Worm (Caenorhabditis elegans) whole organism, L4 larva: ENCODE data around the gene C30B5.6.

ENCODE experiments used
- F10B5.3 ChIP-seq: sonication (generic microtip); optimal IDR thresholded peaks from 2 replicates; lab custom pipeline; 2016; ENCODE audit warnings: mild to moderate bottlenecking, missing genetic modification characterization, missing compliant biosample characterization
- F26F4.8 ChIP-seq: fragments of 200-800 bp; sonication (Bioruptor generic); conservative IDR thresholded peaks from 2 replicates; pipeline ENCODE4 v1.3.6; 2022; ENCODE audit warnings: missing genetic modification characterization, missing compliant biosample characterization
- F49E8.2 ChIP-seq: sonication (generic microtip); optimal IDR thresholded peaks from 2 replicates; lab custom pipeline; 2016; ENCODE audit warnings: missing compliant biosample characterization, mild to moderate bottlenecking, missing genetic modification characterization, borderline replicate concordance
- T26A8.4 ChIP-seq: fragments of 200-800 bp; sonication (Bioruptor generic); IDR thresholded peaks from 2 replicates; pipeline ENCODE4 v1.3.6; 2022; ENCODE audit warnings: missing genetic modification characterization, missing compliant biosample characterization
- Y105C5A.15 ChIP-seq: fragments of 200-800 bp; sonication (Bioruptor generic); IDR thresholded peaks from 2 replicates; pipeline ENCODE4 v1.3.6; 2022; ENCODE audit warnings: missing genetic modification characterization, missing compliant biosample characterization
- Y48G9A.11 ChIP-seq: fragments of 200-800 bp; sonication (Bioruptor generic); IDR thresholded peaks from 2 replicates; pipeline ENCODE4 v1.3.6; 2022; ENCODE audit warnings: missing genetic modification reagents, missing genetic modification characterization, missing compliant biosample characterization
- aha-1 ChIP-seq: fragments of 150-350 bp; peaks from one replicate; lab custom pipeline; 2014; ENCODE audit warnings: missing biosample characterization, missing genetic modification characterization
- ceh-32 ChIP-seq: sonication (generic microtip); optimal IDR thresholded peaks from 2 replicates; lab custom pipeline; 2016; ENCODE audit warnings: mild to moderate bottlenecking, missing genetic modification characterization, missing compliant biosample characterization; ENCODE audit not compliant: poor library complexity
- ces-1 ChIP-seq: fragments of 150-350 bp; sonication (generic microtip); optimal IDR thresholded peaks from 4 replicates; lab custom pipeline; 2014; ENCODE audit warnings: missing biosample characterization, missing genetic modification reagents, missing genetic modification characterization
- daf-16 ChIP-seq, 3 experiments: sonication (generic microtip); optimal IDR thresholded peaks; 2 replicates each; lab custom pipeline; 2016 to 2017; ENCODE audit warnings: missing genetic modification characterization in 3 of 3, missing genetic modification reagents in 3 of 3, mild to moderate bottlenecking in 2 of 3, missing compliant biosample characterization in 2 of 3, missing biosample characterization in 1 of 3, moderate library complexity in 1 of 3
- dmd-6 ChIP-seq: fragments of 200-800 bp; sonication (Bioruptor generic); IDR thresholded peaks from 2 replicates; pipeline ENCODE4 v1.3.6; 2022; ENCODE audit warnings: missing genetic modification reagents, missing genetic modification characterization, missing compliant biosample characterization
- dve-1 ChIP-seq: sonication (generic microtip); optimal IDR thresholded peaks from 2 replicates; lab custom pipeline; 2017; ENCODE audit warnings: antibody characterized with exemption, mild to moderate bottlenecking, missing genetic modification characterization, missing compliant biosample characterization; ENCODE audit not compliant: insufficient read depth
- fkh-10 ChIP-seq: fragments of 150-350 bp; optimal IDR thresholded peaks from 2 replicates; lab custom pipeline; 2014; ENCODE audit warnings: missing biosample characterization, missing genetic modification reagents, missing genetic modification characterization
- gei-8 ChIP-seq: fragments of 200-800 bp; sonication (Bioruptor generic); optimal IDR thresholded peaks from 2 replicates; lab custom pipeline; 2018; ENCODE audit warnings: mild to moderate bottlenecking, missing genetic modification characterization, missing compliant biosample characterization
- hlh-11 ChIP-seq: fragments of 200-800 bp; sonication (Bioruptor generic); optimal IDR thresholded peaks from 2 replicates; lab custom pipeline; 2018; ENCODE audit warnings: mild to moderate bottlenecking, missing genetic modification characterization, missing compliant biosample characterization
- hlh-30 ChIP-seq: sonication (generic microtip); optimal IDR thresholded peaks from 2 replicates; lab custom pipeline; 2017; ENCODE audit warnings: antibody characterized with exemption, mild to moderate bottlenecking, missing genetic modification characterization, missing compliant biosample characterization; ENCODE audit not compliant: insufficient read depth
- hmg-1.1 ChIP-seq: fragments of 200-800 bp; sonication (Bioruptor generic); IDR thresholded peaks from 2 replicates; pipeline ENCODE4 v1.3.6; 2022; ENCODE audit warnings: missing genetic modification reagents, missing genetic modification characterization, missing compliant biosample characterization
- lin-1 ChIP-seq: fragments of 200-800 bp; sonication (Bioruptor generic); IDR thresholded peaks from 2 replicates; pipeline ENCODE4 v1.3.6; 2022; ENCODE audit warnings: missing genetic modification reagents, missing genetic modification characterization, missing compliant biosample characterization
- lin-15B ChIP-seq: fragments of 150-350 bp; sonication (generic microtip); optimal IDR thresholded peaks from 3 replicates; lab custom pipeline; 2014; ENCODE audit warnings: missing biosample characterization, missing genetic modification characterization
- lin-29 ChIP-seq: fragments of 200-800 bp; sonication (Bioruptor generic); IDR thresholded peaks from 2 replicates; pipeline ENCODE4 v1.3.6; 2022; ENCODE audit warnings: missing genetic modification reagents, missing genetic modification characterization, missing compliant biosample characterization
- madf-9 ChIP-seq: fragments of 200-800 bp; sonication (Bioruptor generic); conservative IDR thresholded peaks from 2 replicates; pipeline ENCODE4 v1.3.6; 2022; ENCODE audit warnings: missing genetic modification reagents, missing genetic modification characterization, missing compliant biosample characterization
- mdl-1 ChIP-seq, 2 experiments: fragments of 150-350 bp in 1 of 2; sonication (generic microtip) in 1 of 2; optimal IDR thresholded peaks; 2 replicates each; lab custom pipeline; 2014 to 2017; ENCODE audit warnings: missing biosample characterization in 2 of 2, missing genetic modification characterization in 2 of 2
- mep-1 ChIP-seq: fragments of 150-350 bp; sonication (generic microtip); optimal IDR thresholded peaks from 3 replicates; lab custom pipeline; 2014; ENCODE audit warnings: missing biosample characterization, missing genetic modification characterization
- mes-2 ChIP-seq: sonication (generic microtip); optimal IDR thresholded peaks from 2 replicates; lab custom pipeline; 2016; ENCODE audit warnings: missing genotype, mild to moderate bottlenecking, missing genetic modification characterization, missing compliant biosample characterization; ENCODE audit not compliant: poor library complexity, severe bottlenecking
- nhr-237 ChIP-seq: sonication (generic microtip); optimal IDR thresholded peaks from 2 replicates; lab custom pipeline; 2017; ENCODE audit warnings: missing biosample characterization, missing genetic modification characterization
- nhr-28 ChIP-seq: fragments of 150-350 bp; optimal IDR thresholded peaks from 2 replicates; lab custom pipeline; 2014; ENCODE audit warnings: missing biosample characterization, missing genetic modification characterization
- nhr-48 ChIP-seq: sonication (generic microtip); optimal IDR thresholded peaks from 2 replicates; lab custom pipeline; 2016; ENCODE audit warnings: mild to moderate bottlenecking, missing genetic modification characterization, missing compliant biosample characterization
- nhr-6 ChIP-seq: fragments of 150-350 bp; optimal IDR thresholded peaks from 2 replicates; lab custom pipeline; 2014; ENCODE audit warnings: missing biosample characterization, missing genetic modification characterization
- unc-62 ChIP-seq, 3 experiments: fragments of 150-350 bp in 1 of 3; sonication (generic microtip); optimal IDR thresholded peaks in 2 of 3; peaks in 1 of 3; 1 replicate in 1 of 3; 2 replicates in 2 of 3; lab custom pipeline; 2014 to 2017; ENCODE audit warnings: missing biosample characterization in 3 of 3, missing genetic modification characterization in 3 of 3, missing genetic modification reagents in 3 of 3, missing genotype in 1 of 3
- ztf-11 ChIP-seq: fragments of 150-350 bp; optimal IDR thresholded peaks from 2 replicates; lab custom pipeline; 2014; ENCODE audit warnings: missing biosample characterization, missing genetic modification characterization

The C30B5.6 gene

DNA sequence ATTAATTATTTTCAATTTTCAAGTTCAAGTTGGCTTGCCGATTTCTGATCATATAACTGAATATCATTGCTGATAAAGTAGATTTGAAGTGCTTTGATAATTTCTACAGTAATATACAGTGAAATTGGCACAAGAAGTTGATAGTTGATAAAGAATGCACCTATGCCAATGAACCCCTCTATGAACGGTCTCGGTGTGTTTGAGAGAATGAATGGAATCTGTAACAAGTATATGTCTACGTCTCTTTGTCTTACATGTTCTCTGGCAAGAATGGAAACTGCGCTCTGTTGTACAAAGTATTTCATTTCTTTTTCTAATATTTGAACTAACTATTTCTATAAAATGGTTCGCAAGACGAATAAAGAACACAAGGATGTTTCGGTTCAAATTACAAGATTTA lies 19.3 kb upstream of the C30B5.6 start, which contains the start of gene T24H7.8:
T24H7.8 (plus strand) TSS at position 301 of the 400 bp plus-strand sequence.
- no peak for TF ChIP-seq T26A8.4
- TF ChIP-seq, all 104 proteins: peak for 0

DNA sequence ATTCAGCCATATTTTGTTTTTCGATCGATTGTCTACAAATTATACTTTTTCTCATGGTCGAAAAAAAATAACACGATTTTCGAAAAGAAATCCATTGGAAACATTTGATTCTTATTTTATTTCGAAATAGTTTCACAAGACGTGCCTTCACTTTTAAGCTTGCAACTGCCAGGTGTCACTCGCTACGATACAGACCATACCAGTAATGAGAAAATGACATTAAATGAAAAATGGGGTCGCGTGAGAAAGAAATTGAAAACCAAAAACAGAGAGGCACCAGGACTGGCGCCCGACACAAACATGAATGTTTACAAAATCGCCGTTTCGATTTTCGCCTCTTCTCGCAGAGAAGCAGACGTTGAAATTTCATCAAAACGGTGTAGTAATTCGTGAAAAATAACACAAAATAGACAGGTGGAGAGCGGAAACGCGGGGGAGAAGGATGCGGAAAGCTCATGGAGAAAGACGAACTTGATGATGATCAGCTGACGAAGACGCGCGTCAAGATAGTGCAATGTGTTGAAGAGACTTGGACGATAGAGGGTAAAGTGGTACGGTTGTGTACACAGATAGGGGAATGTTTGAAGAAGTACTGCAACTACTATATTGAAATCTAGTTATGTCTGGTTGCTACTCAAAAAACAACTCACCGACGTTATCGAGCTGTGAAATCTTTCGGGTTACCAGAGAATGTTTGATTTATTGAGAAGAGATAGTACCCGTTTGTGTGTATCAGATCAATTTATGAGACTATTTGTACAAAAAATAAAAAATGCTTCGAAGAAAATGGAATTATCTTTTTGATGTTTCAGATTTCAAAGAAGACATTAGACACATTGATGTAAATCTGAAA lies 13.9 kb upstream of the C30B5.6 start:
- TF ChIP-seq hlh-11 (peak; percentile 59), Y48G9A.11 (GFP tag; lab: Robert Waterston, UW) (no peak), daf-16 (GFP tag; optimal IDR thresholded peaks at IDR 0.05; lab: Kevin White, UChicago) (peak in 1 of 2 experiments; percentile 44), daf-16 (tag; optimal IDR thresholded peaks at IDR 0.05; lab: Kevin White, UChicago) (peak; percentile 65), ztf-11 (tag; lab: Kevin White, UChicago) (no peak), gei-8 (GFP tag; lab: Kevin White, UChicago) (no peak), mdl-1 (tag; optimal IDR thresholded peaks at IDR 0.05; lab: Kevin White, UChicago) (peak in 1 of 2 experiments; percentile 27), F49E8.2 (tag; lab: Kevin White, UChicago) (no peak), madf-9 (GFP tag; lab: Robert Waterston, UW) (peak; percentile 49; the same call in 1 of the 2 replicates), hlh-30 (peak; percentile 49), F10B5.3 (tag; lab: Kevin White, UChicago) (no peak), unc-62 (GFP tag; optimal IDR thresholded peaks at IDR 0.05 in 1 of 2; lab: Kevin White, UChicago) (peak in 1 of 2 experiments; percentile 60), unc-62 (tag; optimal IDR thresholded peaks at IDR 0.05; lab: Kevin White, UChicago) (no peak), hmg-1.1 (GFP tag; lab: Robert Waterston, UW) (peak; percentile 32; the same call in 1 of the 2 replicates), nhr-6 (peak; percentile 49)
- TF ChIP-seq, all 104 proteins: peak for 8

DNA sequence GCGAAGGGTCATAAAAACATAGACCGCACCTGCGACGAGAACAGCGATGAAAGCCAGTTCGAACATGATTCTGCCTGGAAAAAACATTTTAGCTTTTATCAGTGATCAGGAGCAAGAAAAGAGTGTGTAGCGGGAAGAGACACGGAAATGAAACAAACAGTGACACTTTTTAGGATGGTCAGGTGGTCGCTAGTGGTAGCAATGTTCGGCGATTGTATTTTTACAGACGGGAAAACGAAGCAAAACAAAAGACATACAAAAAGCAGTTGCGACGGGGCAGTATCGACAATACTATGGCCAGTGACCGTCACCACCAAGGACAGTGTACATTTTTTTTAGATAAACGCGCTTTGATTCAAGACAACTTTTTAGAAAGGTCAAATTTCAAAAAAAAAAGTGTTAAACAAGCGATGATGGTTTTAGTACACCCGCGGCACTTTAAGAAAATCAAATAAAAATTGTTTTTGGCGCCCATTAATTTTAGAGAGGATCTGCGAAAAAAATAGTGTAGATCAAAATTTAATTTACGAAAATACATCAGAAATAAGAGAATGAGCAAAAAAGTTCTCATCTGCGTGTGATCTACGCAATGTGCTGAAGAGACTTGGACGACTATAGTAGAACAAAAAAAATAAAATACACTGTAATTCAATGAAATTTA lies 13.1 kb upstream of the C30B5.6 start, which contains the start of gene T24H7.9:
T24H7.9 (minus strand) TSS at position 74 of the 661 bp plus-strand sequence.
- TF ChIP-seq mep-1 (peak; percentile 8), ceh-32 (no peak), nhr-28 (peak; percentile 31), T26A8.4 (no peak), hlh-11 (peak; percentile 68), aha-1 (tag; lab: Kevin White, UChicago) (peak; percentile 68), dmd-6 (GFP tag; lab: Robert Waterston, UW) (peak; percentile 37; the same call in 1 of the 2 replicates), hlh-30 (peak; percentile 66), lin-15B (tag; lab: Kevin White, UChicago) (no peak), F26F4.8 (GFP tag; lab: Robert Waterston, UW) (no peak), lin-1 (GFP tag; lab: Robert Waterston, UW) (0 out of 2 replicates have a peak, but pooled peaks have one; percentile 41), unc-62 (GFP tag; optimal IDR thresholded peaks at IDR 0.05 in 1 of 2; lab: Kevin White, UChicago) (no peak), unc-62 (tag; optimal IDR thresholded peaks at IDR 0.05; lab: Kevin White, UChicago) (no peak), dve-1 (tag; lab: Kevin White, UChicago) (peak; percentile 61), daf-16 (GFP tag; optimal IDR thresholded peaks at IDR 0.05; lab: Kevin White, UChicago) (no peak), daf-16 (tag; optimal IDR thresholded peaks at IDR 0.05; lab: Kevin White, UChicago) (peak; percentile 60), mes-2 (peak; percentile 23), Y105C5A.15 (no peak), lin-29 (peak; percentile 43; the same call in 1 of the 2 replicates)

DNA sequence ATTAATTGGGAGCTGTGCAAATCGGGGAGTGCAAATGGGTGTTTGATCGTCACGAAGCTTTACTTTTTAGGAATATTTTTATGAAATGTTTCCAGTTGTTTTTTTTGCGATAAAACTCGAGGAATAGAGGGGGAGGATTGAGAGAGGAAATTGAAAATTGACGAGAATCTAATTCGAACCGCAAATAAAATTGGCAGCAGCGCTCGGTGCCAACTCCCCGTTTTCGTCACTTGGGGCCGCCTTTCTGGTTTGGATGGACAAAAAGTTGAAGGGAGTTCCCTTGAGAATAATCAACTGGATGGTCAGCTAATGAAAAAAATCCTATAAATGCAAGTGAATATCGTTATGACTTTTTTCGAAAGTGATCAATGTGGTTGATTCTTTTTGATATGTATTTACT lies 7.7 kb upstream of the C30B5.6 start:
- TF ChIP-seq nhr-237 (tag; lab: Kevin White, UChicago) (no peak), ces-1 (GFP tag; lab: Kevin White, UChicago) (peak; percentile 26)

DNA sequence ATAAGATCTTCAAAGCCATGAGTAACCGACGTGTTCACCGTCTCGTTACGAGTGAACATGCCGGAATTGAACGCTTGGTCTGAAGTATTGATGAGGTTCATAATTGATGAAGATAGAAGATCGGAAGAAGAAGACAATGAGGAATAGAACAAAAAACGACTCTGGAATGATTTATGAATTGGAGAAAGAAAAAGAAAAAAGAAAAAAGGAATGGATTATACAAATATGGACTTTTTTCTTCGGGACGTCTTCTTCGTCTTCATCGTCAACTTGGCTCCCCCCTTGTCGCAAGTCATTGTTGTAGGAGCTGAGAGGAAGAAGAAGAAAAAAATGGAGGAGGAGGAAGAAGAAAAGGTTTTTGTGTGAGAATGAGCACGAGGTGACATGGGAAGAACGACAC lies 4.5 kb upstream of the C30B5.6 start, which contains the start of gene srsy-2:
srsy-2 (minus strand) TSS at position 101 of the 400 bp plus-strand sequence.
- TF ChIP-seq mes-2 (no peak), aha-1 (tag; lab: Kevin White, UChicago) (peak; percentile 28), nhr-48 (no peak), fkh-10 (GFP tag; lab: Kevin White, UChicago) (peak; percentile 32)
